Fruit fly (Drosophila melanogaster): ENCODE results near the gene Hsp60B.

Hsp60B gene

dm6 chr2L:749645-750044 is 21.5 kb downstream of the Hsp60B start, which contains the start of gene GABA-B-R3:
Gene GABA-B-R3, plus strand, starts transcription at chr2L:749945.
- TF ChIP-seq Pif1A (GFP tag; optimal IDR thresholded peaks at IDR 0.05): no peak
- TF ChIP-seq CG8159 (tag; optimal IDR thresholded peaks at IDR 0.05): no peak

- TF ChIP-seq fd96Ca (GFP tag; IDR thresholded peaks at IDR 0.05) (no peak), CG4496 (GFP tag; IDR thresholded peaks at IDR 0.05) (0 out of 3 replicates have a peak, but pooled peaks have one; percentile 18)
Measured at dm6 chr2L:750299-750698, 22.1 kb downstream of the Hsp60B start.

- TF ChIP-seq gl (tag; optimal IDR thresholded peaks at IDR 0.05) (no peak), fd96Ca (GFP tag; IDR thresholded peaks at IDR 0.05) (no peak), rn (GFP tag; IDR thresholded peaks at IDR 0.05) (no peak), CG10348 (GFP tag; IDR thresholded peaks at IDR 0.05) (no peak), CG9948 (tag; optimal IDR thresholded peaks at IDR 0.05) (no peak), Ets98B (GFP tag; IDR thresholded peaks at IDR 0.05) (no peak), CG13204 (GFP tag; optimal IDR thresholded peaks at IDR 0.05) (no peak)
Measured at dm6 chr2L:773247-773646, 45.1 kb downstream of the Hsp60B start, which contains the start of gene CG12506. Gene CG12506, plus strand, starts transcription at chr2L:773547.

dm6 chr2L:776236-776635 is 48.1 kb downstream of the Hsp60B start, which contains the start of gene CG13946:
Gene CG13946, plus strand, starts transcription at chr2L:776536.
- no peak for TF ChIP-seq Pif1A (GFP tag; optimal IDR thresholded peaks at IDR 0.05)
- no peak for TF ChIP-seq Pif1B (GFP tag; optimal IDR thresholded peaks at IDR 0.05)
- TF ChIP-seq CG12605 (GFP tag; IDR thresholded peaks at IDR 0.05): no peak
- TF ChIP-seq CG8301 (tag; optimal IDR thresholded peaks at IDR 0.05): no peak
- TF ChIP-seq Ets98B (GFP tag; IDR thresholded peaks at IDR 0.05): no peak
- TF ChIP-seq gl (tag; optimal IDR thresholded peaks at IDR 0.05): no peak
- TF ChIP-seq CG15710 (tag; optimal IDR thresholded peaks at IDR 0.05): no peak
- no peak for TF ChIP-seq Snoo (tag; optimal IDR thresholded peaks at IDR 0.05)
- no peak for TF ChIP-seq CG14655 (GFP tag; optimal IDR thresholded peaks at IDR 0.05)
- TF ChIP-seq D1 (tag; optimal IDR thresholded peaks at IDR 0.05): no peak

- TF ChIP-seq Ets98B (GFP tag; IDR thresholded peaks at IDR 0.05) (no peak), CG14655 (GFP tag; optimal IDR thresholded peaks at IDR 0.05) (no peak), CG17806 (tag; optimal IDR thresholded peaks at IDR 0.05) (no peak), CG8159 (tag; optimal IDR thresholded peaks at IDR 0.05) (no peak), CG10348 (GFP tag; IDR thresholded peaks at IDR 0.05) (no peak), CG8301 (tag; optimal IDR thresholded peaks at IDR 0.05) (no peak), CG13204 (GFP tag; optimal IDR thresholded peaks at IDR 0.05) (no peak), CG12605 (GFP tag; IDR thresholded peaks at IDR 0.05) (no peak)
Measured at dm6 chr2L:779123-779584, 51.0 kb downstream of the Hsp60B start, which contains the start of gene CG13947. Gene CG13947, plus strand, starts transcription at chr2L:779173.

Data from whole organism, pupa.